Fruit fly (Drosophila melanogaster): ENCODE measurements around the gene CG16890.

Gene CG16890

dm6 chr2L:13801166-13801565, 17.0 kb upstream of the CG16890 start (continued):
- TF ChIP-seq CrebB (tag; optimal IDR thresholded peaks at IDR 0.05) = peak; percentile 54
- peak; percentile 13 for TF ChIP-seq CG31365 (tag; optimal IDR thresholded peaks at IDR 0.05)
- TF ChIP-seq Xrp1 (GFP tag; IDR thresholded peaks at IDR 0.05) = no peak
- TF ChIP-seq caup (GFP tag; optimal IDR thresholded peaks at IDR 0.05; ENCODE audit: severe bottlenecking) = no peak
- no peak for TF ChIP-seq CG17802 (tag; optimal IDR thresholded peaks at IDR 0.05)
- TF ChIP-seq CG3281 (GFP tag; optimal IDR thresholded peaks at IDR 0.05) = peak; percentile 12
- peak; percentile 35 for TF ChIP-seq Fer1 (GFP tag; optimal IDR thresholded peaks at IDR 0.05)

DNA sequence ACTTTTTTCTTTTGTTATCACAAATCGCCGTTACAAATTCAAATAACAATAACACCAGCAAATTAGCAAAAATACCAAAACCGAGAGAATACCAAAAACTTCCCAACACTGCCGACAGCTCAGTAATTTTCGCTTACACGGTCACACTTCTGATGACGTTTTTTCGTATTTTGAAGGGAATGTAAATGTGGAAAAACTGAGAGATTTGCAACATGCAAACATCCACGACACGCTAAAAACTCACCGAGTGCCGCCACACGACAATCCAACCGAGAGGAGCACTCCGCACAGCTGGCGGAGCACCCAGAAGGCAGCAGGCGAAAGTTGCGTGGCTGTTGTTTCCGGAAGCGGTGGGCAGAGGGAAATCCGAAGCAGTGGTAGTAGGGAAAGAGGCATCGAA, 9.3 kb upstream of the CG16890 start, which contains the start of gene Sec71:
Gene Sec71, plus strand, starts transcription at position 117 of the 400 bp plus-strand sequence.
- TF ChIP-seq crp (GFP tag; optimal IDR thresholded peaks at IDR 0.05) = no peak
- peak; percentile 62 for TF ChIP-seq Ets97D (GFP tag; optimal IDR thresholded peaks at IDR 0.05)
- no peak for TF ChIP-seq Gsc (GFP tag; IDR thresholded peaks at IDR 0.05)
- peak; percentile 3 for TF ChIP-seq CG2120 (GFP tag; optimal IDR thresholded peaks at IDR 0.05)
- no peak for TF ChIP-seq CG32532 (GFP tag; IDR thresholded peaks at IDR 0.05)
- TF ChIP-seq CG10543 (GFP tag; optimal IDR thresholded peaks at IDR 0.05) = no peak
- TF ChIP-seq lmd (GFP tag; IDR thresholded peaks at IDR 0.05) = no peak
- TF ChIP-seq CG18619 (GFP tag; optimal IDR thresholded peaks at IDR 0.05) = no peak
- TF ChIP-seq CG2199 (GFP tag; IDR thresholded peaks at IDR 0.05) = no peak
- TF ChIP-seq al (GFP tag; IDR thresholded peaks at IDR 0.05) = no peak
- no peak for TF ChIP-seq wor (GFP tag; IDR thresholded peaks at IDR 0.05)
- peak; percentile 45; the same call in 1 of the 3 replicates for TF ChIP-seq CG34422 (GFP tag; IDR thresholded peaks at IDR 0.05)
- no peak for TF ChIP-seq dmrt99B (tag; optimal IDR thresholded peaks at IDR 0.05)
- TF ChIP-seq sens-2 (GFP tag; IDR thresholded peaks at IDR 0.05) = no peak
- TF ChIP-seq CG4854 (GFP tag; optimal IDR thresholded peaks at IDR 0.05) = no peak
- no peak for TF ChIP-seq CG2712 (tag; optimal IDR thresholded peaks at IDR 0.05)
- no peak for TF ChIP-seq Optix (GFP tag; IDR thresholded peaks at IDR 0.05)
- TF ChIP-seq cato (GFP tag; optimal IDR thresholded peaks at IDR 0.05; ENCODE audit: borderline replicate concordance) = no peak
- TF ChIP-seq shn (GFP tag; optimal IDR thresholded peaks at IDR 0.05) = no peak
- TF ChIP-seq Stat92E (GFP tag; optimal IDR thresholded peaks at IDR 0.05) = peak in 1 of 3 experiments; percentile 14
- TF ChIP-seq NC2β (GFP tag; optimal IDR thresholded peaks at IDR 0.05) = no peak
- TF ChIP-seq CG9932 (GFP tag; IDR thresholded peaks at IDR 0.05) = no peak
- TF ChIP-seq CG2202 (tag; optimal IDR thresholded peaks at IDR 0.05) = no peak
- TF ChIP-seq Sox100B (GFP tag; optimal IDR thresholded peaks at IDR 0.05) = no peak
- peak; percentile 94 for TF ChIP-seq CG10267 (tag; optimal IDR thresholded peaks at IDR 0.05)
- TF ChIP-seq onecut (GFP tag; IDR thresholded peaks at IDR 0.05) = no peak
- TF ChIP-seq CG14965 (GFP tag; optimal IDR thresholded peaks at IDR 0.05; ENCODE audit: borderline replicate concordance) = no peak
- no peak for TF ChIP-seq CG1603 (tag; optimal IDR thresholded peaks at IDR 0.05)
- TF ChIP-seq NFAT (GFP tag; IDR thresholded peaks at IDR 0.05) = no peak
- no peak for TF ChIP-seq row (GFP tag; IDR thresholded peaks at IDR 0.05)
- no peak for TF ChIP-seq CG7786 (GFP tag; optimal IDR thresholded peaks at IDR 0.05)
- no peak for TF ChIP-seq ttk (GFP tag; IDR thresholded peaks at IDR 0.05)
- no peak for TF ChIP-seq Nf-YA (GFP tag; IDR thresholded peaks at IDR 0.05)
- peak; percentile 70 for TF ChIP-seq E2f2 (GFP tag; IDR thresholded peaks at IDR 0.05)
- TF ChIP-seq CG17802 (tag; optimal IDR thresholded peaks at IDR 0.05) = no peak
- no peak for TF ChIP-seq CG17568 (GFP tag; optimal IDR thresholded peaks at IDR 0.05)
- TF ChIP-seq CG2129 (GFP tag; IDR thresholded peaks at IDR 0.05; ENCODE audit: partially characterized antibody) = no peak
- no peak for TF ChIP-seq pnt (GFP tag; optimal IDR thresholded peaks at IDR 0.05)
- no peak for TF ChIP-seq dysf (GFP tag; IDR thresholded peaks at IDR 0.05)
- TF ChIP-seq CoRest (tag; optimal IDR thresholded peaks at IDR 0.05) = no peak
- TF ChIP-seq CG1529 (GFP tag; optimal IDR thresholded peaks at IDR 0.05) = no peak
- TF ChIP-seq crc (GFP tag; optimal IDR thresholded peaks at IDR 0.05) = no peak
- no peak for TF ChIP-seq C15 (GFP tag; IDR thresholded peaks at IDR 0.05)
- peak; percentile 13 for TF ChIP-seq dm (GFP tag; optimal IDR thresholded peaks at IDR 0.05)
- TF ChIP-seq pho (GFP tag; optimal IDR thresholded peaks at IDR 0.05) = no peak
